Worm (Caenorhabditis elegans): ENCODE data around the gene ZK867.2.

Gene ZK867.2

DNA sequence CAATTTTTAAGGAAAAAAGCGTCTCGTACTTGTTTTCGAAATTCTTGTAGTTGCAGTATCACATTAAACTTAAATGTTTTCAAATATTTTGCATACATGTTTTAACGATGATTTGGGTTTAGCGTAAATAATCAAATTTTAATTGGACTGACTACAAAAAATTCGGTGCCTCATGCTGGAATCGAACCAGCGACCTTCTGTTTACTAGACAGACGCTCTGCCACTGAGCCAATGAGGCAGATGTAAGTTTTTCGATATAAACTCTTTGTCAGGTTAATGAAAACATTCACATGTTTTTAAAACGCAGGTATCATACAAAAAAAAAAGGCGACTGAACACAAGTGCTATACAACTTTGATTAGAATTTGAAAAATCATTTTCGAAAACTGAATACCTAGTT lies 29.7 kb upstream of the ZK867.2 start (continued):
- TF ChIP-seq hif-1 (tag; optimal IDR thresholded peaks at IDR 0.05), result no peak
- TF ChIP-seq lin-15B (tag; optimal IDR thresholded peaks at IDR 0.05), result no peak
- peak; percentile 87 for TF ChIP-seq aha-1 (tag)
- no peak for TF ChIP-seq nhr-10 (tag; optimal IDR thresholded peaks at IDR 0.05)
- TF ChIP-seq pha-4 (GFP tag; IDR thresholded peaks at IDR 0.05), result peak; percentile 51; the same call in 1 of the 2 replicates
- no peak for TF ChIP-seq pha-4 (tag; optimal IDR thresholded peaks at IDR 0.05)
- TF ChIP-seq lin-1 (GFP tag; IDR thresholded peaks at IDR 0.05), result peak; percentile 21; the same call in 1 of the 2 replicates
- no peak; the same call in none of the 2 replicates for TF ChIP-seq lim-7 (GFP tag; IDR thresholded peaks at IDR 0.05)
- TF ChIP-seq hlh-30 (tag; optimal IDR thresholded peaks at IDR 0.05; ENCODE audit: insufficient read depth), result peak; percentile 15
- TF ChIP-seq ceh-32 (tag; optimal IDR thresholded peaks at IDR 0.05; ENCODE audit: poor library complexity), result no peak
- TF ChIP-seq arid-1 (GFP tag; conservative IDR thresholded peaks at IDR 0.05), result 0 out of 2 replicates have a peak, but pooled peaks have one; percentile 60
- no peak for TF ChIP-seq F10B5.3 (tag; optimal IDR thresholded peaks at IDR 0.05)
- TF ChIP-seq Y5F2A.4 (GFP tag; optimal IDR thresholded peaks at IDR 0.05), result no peak
- no peak for TF ChIP-seq zag-1 (tag; optimal IDR thresholded peaks at IDR 0.05)
- TF ChIP-seq mdt-29 (GFP tag; IDR thresholded peaks at IDR 0.05), result no peak
- 0 out of 2 replicates have a peak, but pooled peaks have one; percentile 52 for TF ChIP-seq zfp-3 (GFP tag; conservative IDR thresholded peaks at IDR 0.05)
- TF ChIP-seq ZK546.5 (tag; optimal IDR thresholded peaks at IDR 0.05), result no peak
- TF ChIP-seq egl-27 (tag; optimal IDR thresholded peaks at IDR 0.05), result no peak

ce11 chrX:7177341-7177740 lies 29.2 kb upstream of the ZK867.2 start, which contains the start of gene F43E12.1:
TSS of gene F43E12.1 (plus strand) at chrX:7177641.
- no peak for TF ChIP-seq mdt-29 (GFP tag; IDR thresholded peaks at IDR 0.05)
- TF ChIP-seq F37D6.2 (tag; optimal IDR thresholded peaks at IDR 0.05), result no peak
- TF ChIP-seq nhr-28 (tag; optimal IDR thresholded peaks at IDR 0.05), result no peak
- no peak for TF ChIP-seq aha-1 (tag)
- no peak for TF ChIP-seq cey-2 (tag; optimal IDR thresholded peaks at IDR 0.05; ENCODE audit: borderline replicate concordance, insufficient read depth)
- no peak for TF ChIP-seq madf-9 (GFP tag; conservative IDR thresholded peaks at IDR 0.05)
- TF ChIP-seq gei-8 (GFP tag; optimal IDR thresholded peaks at IDR 0.05), result no peak
- no peak for TF ChIP-seq nhr-10 (tag; optimal IDR thresholded peaks at IDR 0.05)
- TF ChIP-seq skn-1 (tag; optimal IDR thresholded peaks at IDR 0.05), result no peak
- TF ChIP-seq rbr-2 (tag; optimal IDR thresholded peaks at IDR 0.05), result no peak
- no peak for TF ChIP-seq zag-1 (tag; optimal IDR thresholded peaks at IDR 0.05)
- no peak for TF ChIP-seq egl-27 (tag; optimal IDR thresholded peaks at IDR 0.05)
- TF ChIP-seq dmd-9 (GFP tag; IDR thresholded peaks at IDR 0.05), result no peak

DNA sequence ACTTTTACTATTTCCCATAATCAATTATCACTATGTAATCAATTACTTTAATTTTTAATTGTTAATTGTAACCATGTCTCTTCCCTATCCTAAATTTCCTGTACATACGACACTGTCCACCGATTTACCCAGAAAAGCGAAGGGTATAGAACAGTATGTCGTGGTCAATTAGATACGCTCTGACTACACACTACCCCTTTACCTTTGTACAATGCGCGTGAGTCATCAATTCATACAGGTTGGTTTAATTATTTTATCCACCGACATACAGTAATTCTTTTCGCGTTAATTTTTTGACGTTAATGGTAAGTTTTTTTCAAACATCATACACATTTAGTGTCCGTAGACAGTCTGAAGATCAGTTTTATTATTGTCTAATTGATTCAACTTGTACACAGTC lies 24.9 kb upstream of the ZK867.2 start:
- TF ChIP-seq egl-27 (tag; optimal IDR thresholded peaks at IDR 0.05) (no peak), unc-39 (tag; optimal IDR thresholded peaks at IDR 0.05) (no peak), lin-13 (GFP tag; optimal IDR thresholded peaks at IDR 0.05) (peak; percentile 84), nhr-6 (tag; optimal IDR thresholded peaks at IDR 0.05) (peak; percentile 97), mdt-29 (GFP tag; IDR thresholded peaks at IDR 0.05) (no peak), D1046.2 (GFP tag; IDR thresholded peaks at IDR 0.05) (0 out of 2 replicates have a peak, but pooled peaks have one; percentile 49), spr-1 (tag; optimal IDR thresholded peaks at IDR 0.05) (peak; percentile 88), mes-2 (tag; optimal IDR thresholded peaks at IDR 0.05; ENCODE audit: poor library complexity, severe bottlenecking) (no peak), nhr-11 (tag; optimal IDR thresholded peaks at IDR 0.05) (peak; percentile 75), zfp-3 (GFP tag; conservative IDR thresholded peaks at IDR 0.05) (peak; percentile 90), aha-1 (tag) (peak; percentile 86), F44E2.7 (GFP tag; IDR thresholded peaks at IDR 0.05) (no peak), aly-2 (tag; optimal IDR thresholded peaks at IDR 0.05) (no peak), fos-1 (tag; optimal IDR thresholded peaks at IDR 0.05) (peak; percentile 60), mdl-1 (tag; optimal IDR thresholded peaks at IDR 0.05) (peak; percentile 18 to 80), snpc-4 (tag; optimal IDR thresholded peaks at IDR 0.05) (no peak), zip-2 (tag; optimal IDR thresholded peaks at IDR 0.05) (peak; percentile 86), zag-1 (tag; optimal IDR thresholded peaks at IDR 0.05) (no peak), ceh-44 (GFP tag; IDR thresholded peaks at IDR 0.05) (no peak), madf-9 (GFP tag; conservative IDR thresholded peaks at IDR 0.05) (peak; percentile 89), madf-5 (GFP tag; IDR thresholded peaks at IDR 0.05) (no peak), vab-7 (GFP tag; IDR thresholded peaks at IDR 0.05) (no peak), ama-1 (optimal IDR thresholded peaks at IDR 0.05) (no peak), unc-62 (GFP tag; optimal IDR thresholded peaks at IDR 0.05 in 1 of 2) (peak in 1 of 2 experiments; percentile 95), unc-62 (tag; optimal IDR thresholded peaks at IDR 0.05) (peak; percentile 64), lsy-2 (tag; optimal IDR thresholded peaks at IDR 0.05) (peak; percentile 83 to 92), F26F4.8 (GFP tag; conservative IDR thresholded peaks at IDR 0.05) (no peak), F37D6.2 (tag; optimal IDR thresholded peaks at IDR 0.05) (peak; percentile 86), nhr-25 (tag; optimal IDR thresholded peaks at IDR 0.05; ENCODE audit: borderline replicate concordance, insufficient read depth) (peak; percentile 91)
